Fruit fly (Drosophila melanogaster) whole organism, wandering third instar larva: ENCODE measurements around the gene CG5112.

ENCODE experiments used
- CrebA ChIP-seq: fragments of 200-800 bp; sonication (Bioruptor generic); optimal IDR thresholded peaks from 2 replicates; lab custom pipeline; 2016; ENCODE audit warnings: missing biosample characterization, mild to moderate bottlenecking, missing genetic modification characterization, borderline replicate concordance
- OdsH ChIP-seq: fragments of 200-800 bp; sonication (Bioruptor generic); optimal IDR thresholded peaks from 2 replicates; lab custom pipeline; 2016; ENCODE audit warnings: missing biosample characterization, mild to moderate bottlenecking, missing genetic modification characterization
- br ChIP-seq: fragments of 200-800 bp; sonication (Bioruptor generic); optimal IDR thresholded peaks from 2 replicates; lab custom pipeline; 2016; ENCODE audit warnings: missing biosample characterization, missing genetic modification characterization
- dl ChIP-seq, 2 experiments: fragments of 175-275, 200-275 bp in 1 of 2; fragments of 200-275 bp in 1 of 2; sonication (Bioruptor generic); optimal IDR thresholded peaks; lab custom pipeline; 2018; ENCODE audit warnings: mild to moderate bottlenecking in 2 of 2, missing biosample characterization in 2 of 2, missing genetic modification characterization in 2 of 2, moderate library complexity in 2 of 2; ENCODE audit not compliant: partially characterized antibody in 2 of 2, insufficient read depth in 1 of 2
- dmrt93B ChIP-seq: fragments of 200-800 bp; sonication (Bioruptor generic); optimal IDR thresholded peaks from 2 replicates; lab custom pipeline; 2018; ENCODE audit warnings: missing biosample characterization, mild to moderate bottlenecking, missing genetic modification characterization
- pan ChIP-seq: fragments of >200 bp; optimal IDR thresholded peaks from 2 replicates; lab custom pipeline; 2017
- sv ChIP-seq: fragments of 200-800 bp; sonication (Bioruptor generic); optimal IDR thresholded peaks from 3 replicates; lab custom pipeline; 2016; ENCODE audit warnings: missing biosample characterization, missing genetic modification characterization
- tai ChIP-seq: sonication (Bioruptor generic); optimal IDR thresholded peaks from 2 replicates; lab custom pipeline; 2016; ENCODE audit warnings: missing biosample characterization, missing genetic modification characterization
- woc ChIP-seq: sonication (Bioruptor generic); optimal IDR thresholded peaks from 2 replicates; lab custom pipeline; 2016; ENCODE audit warnings: missing biosample characterization, mild to moderate bottlenecking, missing genetic modification characterization

- TF ChIP-seq sv (GFP tag; lab: Kevin White, UChicago) (no peak), OdsH (GFP tag; lab: Kevin White, UChicago) (no peak), br (no peak), CrebA (GFP tag; lab: Kevin White, UChicago) (no peak), tai (GFP tag; lab: Kevin White, UChicago) (no peak), dmrt93B (GFP tag; lab: Kevin White, UChicago) (no peak), pan (no peak), dl (GFP tag; optimal IDR thresholded peaks at IDR 0.05; lab: Kevin White, UChicago; ENCODE audit: insufficient read depth in 1 of 2, partially characterized antibody in 2 of 2) (no peak), woc (GFP tag; lab: Kevin White, UChicago) (no peak)
These were observed 3.8 kb downstream of the CG5112 start, which contains the start of gene CG33494 for dm6 chr3R:25495072-25495471.
